Worm (Caenorhabditis elegans) whole organism, L4 larva: ENCODE data around the gene far-7.
"Not testable (repeated sequence)": the region's sequence is repeated elsewhere in the genome, so short reads cannot be mapped to it uniquely, and the experiment has no call there.

Experiments used
- F49E8.2 ChIP-seq: sonication (generic microtip); optimal IDR thresholded peaks from 2 replicates; lab custom pipeline; 2016; ENCODE audit warnings: missing compliant biosample characterization, mild to moderate bottlenecking, missing genetic modification characterization, borderline replicate concordance
- Y48G9A.11 ChIP-seq: fragments of 200-800 bp; sonication (Bioruptor generic); IDR thresholded peaks from 2 replicates; pipeline ENCODE4 v1.3.6; 2022; ENCODE audit warnings: missing genetic modification reagents, missing genetic modification characterization, missing compliant biosample characterization
- aha-1 ChIP-seq: fragments of 150-350 bp; peaks from one replicate; lab custom pipeline; 2014; ENCODE audit warnings: missing biosample characterization, missing genetic modification characterization
- ceh-28 ChIP-seq: fragments of 150-350 bp; optimal IDR thresholded peaks from 2 replicates; lab custom pipeline; 2014; ENCODE audit warnings: missing biosample characterization, missing genetic modification reagents, missing genetic modification characterization
- ceh-32 ChIP-seq: sonication (generic microtip); optimal IDR thresholded peaks from 2 replicates; lab custom pipeline; 2016; ENCODE audit warnings: mild to moderate bottlenecking, missing genetic modification characterization, missing compliant biosample characterization; ENCODE audit not compliant: poor library complexity
- ces-1 ChIP-seq: fragments of 150-350 bp; sonication (generic microtip); optimal IDR thresholded peaks from 4 replicates; lab custom pipeline; 2014; ENCODE audit warnings: missing biosample characterization, missing genetic modification reagents, missing genetic modification characterization
- daf-16 ChIP-seq, 3 experiments: sonication (generic microtip); optimal IDR thresholded peaks; 2 replicates each; lab custom pipeline; 2016 to 2017; ENCODE audit warnings: missing genetic modification characterization in 3 of 3, missing genetic modification reagents in 3 of 3, mild to moderate bottlenecking in 2 of 3, missing compliant biosample characterization in 2 of 3, missing biosample characterization in 1 of 3, moderate library complexity in 1 of 3
- egl-27 ChIP-seq: sonication (generic microtip); optimal IDR thresholded peaks from 3 replicates; lab custom pipeline; 2017; ENCODE audit warnings: missing biosample characterization, missing genetic modification reagents, missing genetic modification characterization
- fkh-10 ChIP-seq: fragments of 150-350 bp; optimal IDR thresholded peaks from 2 replicates; lab custom pipeline; 2014; ENCODE audit warnings: missing biosample characterization, missing genetic modification reagents, missing genetic modification characterization
- gei-8 ChIP-seq: fragments of 200-800 bp; sonication (Bioruptor generic); optimal IDR thresholded peaks from 2 replicates; lab custom pipeline; 2018; ENCODE audit warnings: mild to moderate bottlenecking, missing genetic modification characterization, missing compliant biosample characterization
- hlh-30 ChIP-seq: sonication (generic microtip); optimal IDR thresholded peaks from 2 replicates; lab custom pipeline; 2017; ENCODE audit warnings: antibody characterized with exemption, mild to moderate bottlenecking, missing genetic modification characterization, missing compliant biosample characterization; ENCODE audit not compliant: insufficient read depth
- hmg-1.1 ChIP-seq: fragments of 200-800 bp; sonication (Bioruptor generic); IDR thresholded peaks from 2 replicates; pipeline ENCODE4 v1.3.6; 2022; ENCODE audit warnings: missing genetic modification reagents, missing genetic modification characterization, missing compliant biosample characterization
- lim-7 ChIP-seq: fragments of 200-800 bp; sonication (Bioruptor generic); IDR thresholded peaks from 2 replicates; pipeline ENCODE4 v1.3.6; 2022; ENCODE audit warnings: missing genetic modification characterization, missing compliant biosample characterization
- lir-3 ChIP-seq: sonication (generic microtip); optimal IDR thresholded peaks from 2 replicates; lab custom pipeline; 2016; ENCODE audit warnings: mild to moderate bottlenecking, missing genetic modification characterization, missing compliant biosample characterization
- madf-5 ChIP-seq, 2 experiments: fragments of 200-800 bp; sonication (Bioruptor generic); IDR thresholded peaks; 2 replicates each; pipeline ENCODE4 v1.3.6; 2022; ENCODE audit warnings: missing compliant biosample characterization in 2 of 2, missing genetic modification characterization in 2 of 2
- madf-9 ChIP-seq: fragments of 200-800 bp; sonication (Bioruptor generic); conservative IDR thresholded peaks from 2 replicates; pipeline ENCODE4 v1.3.6; 2022; ENCODE audit warnings: missing genetic modification reagents, missing genetic modification characterization, missing compliant biosample characterization
- mdt-29 ChIP-seq: fragments of 200-800 bp; sonication (Bioruptor generic); IDR thresholded peaks from 2 replicates; pipeline ENCODE4 v1.3.6; 2022; ENCODE audit warnings: missing genetic modification reagents, missing genetic modification characterization, missing compliant biosample characterization
- mxl-3 ChIP-seq: fragments of 200-800 bp; sonication (Bioruptor generic); optimal IDR thresholded peaks from 2 replicates; lab custom pipeline; 2018; ENCODE audit warnings: mild to moderate bottlenecking, missing genetic modification characterization, missing compliant biosample characterization
- nhr-10 ChIP-seq: fragments of 150-350 bp; optimal IDR thresholded peaks from 2 replicates; lab custom pipeline; 2014; ENCODE audit warnings: missing biosample characterization, missing genetic modification characterization
- nhr-111 ChIP-seq: fragments of 200-800 bp; sonication (Bioruptor generic); optimal IDR thresholded peaks from 2 replicates; lab custom pipeline; 2018; ENCODE audit warnings: mild to moderate bottlenecking, missing genetic modification characterization, missing compliant biosample characterization
- nhr-237 ChIP-seq: sonication (generic microtip); optimal IDR thresholded peaks from 2 replicates; lab custom pipeline; 2017; ENCODE audit warnings: missing biosample characterization, missing genetic modification characterization
- nhr-28 ChIP-seq: fragments of 150-350 bp; optimal IDR thresholded peaks from 2 replicates; lab custom pipeline; 2014; ENCODE audit warnings: missing biosample characterization, missing genetic modification characterization
- nhr-41 ChIP-seq: fragments of 200-800 bp; sonication (Bioruptor generic); IDR thresholded peaks from 2 replicates; pipeline ENCODE4 v1.3.6; 2022; ENCODE audit warnings: missing genetic modification reagents, missing genetic modification characterization, missing compliant biosample characterization
- nhr-42 ChIP-seq: fragments of 200-800 bp; sonication (Bioruptor generic); IDR thresholded peaks from 2 replicates; pipeline ENCODE4 v1.3.6; 2022; ENCODE audit warnings: missing genetic modification characterization, missing compliant biosample characterization
- nhr-76 ChIP-seq: fragments of 150-350 bp; optimal IDR thresholded peaks from 2 replicates; lab custom pipeline; 2014; ENCODE audit warnings: missing biosample characterization, missing genetic modification characterization
- nhr-77 ChIP-seq: fragments of 150-350 bp; optimal IDR thresholded peaks from 2 replicates; lab custom pipeline; 2014; ENCODE audit warnings: missing biosample characterization, missing genetic modification characterization
- pqm-1 ChIP-seq: sonication (generic microtip); optimal IDR thresholded peaks from 2 replicates; lab custom pipeline; 2017; ENCODE audit warnings: missing biosample characterization, missing genetic modification characterization
- set-16 ChIP-seq: fragments of 200-800 bp; sonication (Bioruptor generic); IDR thresholded peaks from 2 replicates; pipeline ENCODE4 v1.3.6; 2022; ENCODE audit warnings: missing genetic modification reagents, missing genetic modification characterization, missing compliant biosample characterization
- skn-1 ChIP-seq: fragments of 150-350 bp; optimal IDR thresholded peaks from 2 replicates; lab custom pipeline; 2014; ENCODE audit warnings: missing biosample characterization, missing genetic modification characterization
- ztf-7 ChIP-seq: fragments of 150-350 bp; optimal IDR thresholded peaks from 2 replicates; lab custom pipeline; 2014; ENCODE audit warnings: missing biosample characterization, missing genetic modification characterization

The far-7 gene

DNA sequence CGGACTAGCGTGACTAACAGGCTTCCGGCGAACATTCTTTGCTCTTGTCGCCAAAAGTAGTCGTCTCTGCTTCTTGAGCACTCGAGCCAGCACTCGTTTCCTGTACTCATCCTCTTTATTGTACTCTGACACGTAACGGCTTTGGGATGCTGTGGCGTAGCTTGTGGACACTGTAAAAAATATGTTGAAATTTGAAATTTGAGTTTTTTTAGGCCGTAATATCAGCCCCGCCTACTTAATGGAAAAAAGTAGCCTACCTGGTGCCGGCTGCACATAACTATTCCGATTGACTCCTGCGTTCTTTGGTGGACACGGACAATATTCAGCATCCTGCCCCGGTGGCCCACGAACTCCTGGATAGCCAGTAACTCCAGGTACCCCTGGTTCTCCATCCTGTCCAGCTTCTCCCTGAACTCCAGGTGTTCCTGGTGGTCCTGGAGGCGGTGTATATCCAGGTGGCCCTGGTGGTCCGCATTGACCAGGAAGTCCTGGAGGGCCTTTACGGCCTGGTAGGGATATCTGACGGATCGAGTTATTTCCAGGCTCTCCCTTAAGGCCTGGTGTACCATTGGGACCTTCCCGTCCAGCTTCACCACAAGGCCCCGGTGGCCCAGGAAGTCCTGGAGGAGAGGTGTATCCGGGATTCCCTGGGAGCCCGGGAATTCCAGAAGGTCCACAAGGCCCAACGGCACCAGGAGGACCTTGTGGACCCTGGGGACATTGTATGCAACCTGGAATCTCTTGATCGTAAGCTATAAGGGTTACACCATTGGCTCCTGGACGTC is 15.5 kb upstream of the far-7 start:
- TF ChIP-seq skn-1 (no peak), fkh-10 (GFP tag; lab: Kevin White, UChicago) (no peak), ces-1 (GFP tag; lab: Kevin White, UChicago) (no peak), set-16 (peak; percentile 83), aha-1 (peak; percentile 92)

DNA sequence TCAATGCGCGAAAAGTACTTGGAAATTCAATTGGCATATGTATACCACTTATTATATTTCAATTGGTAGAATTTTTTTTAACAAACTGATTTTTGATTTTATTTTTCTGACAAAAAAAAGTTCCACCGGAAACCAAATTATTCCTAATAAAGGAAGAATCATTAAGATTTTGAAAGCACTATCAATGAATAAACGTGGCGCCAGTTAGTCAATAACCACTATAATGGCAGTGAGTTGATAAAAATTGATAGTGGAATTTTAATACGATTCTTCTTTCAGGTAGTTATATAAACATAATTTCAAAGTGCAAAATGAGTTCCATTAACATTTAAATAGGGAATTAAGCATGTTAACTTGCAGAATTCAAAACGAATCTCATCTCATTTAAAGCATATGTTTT is 13.9 kb upstream of the far-7 start, which contains the start of gene col-69:
TSS of gene col-69 (minus strand) at position 101 of the 400 bp plus-strand sequence.
- TF ChIP-seq ztf-7 (tag; lab: Kevin White, UChicago): no peak
- no peak for TF ChIP-seq hmg-1.1 (GFP tag; lab: Robert Waterston, UW)
- peak; percentile 22 for TF ChIP-seq pqm-1 (tag; lab: Kevin White, UChicago)
- no peak for TF ChIP-seq aha-1
- peak; percentile 8 for TF ChIP-seq nhr-28 (tag; lab: Kevin White, UChicago)
- no peak for TF ChIP-seq nhr-111 (GFP tag; lab: Kevin White, UChicago)
- no peak for TF ChIP-seq daf-16 (GFP tag; optimal IDR thresholded peaks at IDR 0.05; lab: Kevin White, UChicago)
- TF ChIP-seq daf-16 (tag; optimal IDR thresholded peaks at IDR 0.05; lab: Kevin White, UChicago): peak; percentile 13

- TF ChIP-seq mxl-3 (GFP tag; lab: Kevin White, UChicago): no peak
- peak; percentile 62 for TF ChIP-seq aha-1
Measured at ce11 chrII:307154-307553, 12.4 kb upstream of the far-7 start, which contains the start of gene K01A2.4. K01A2.4 (plus strand) TSS chrII:307454.

DNA sequence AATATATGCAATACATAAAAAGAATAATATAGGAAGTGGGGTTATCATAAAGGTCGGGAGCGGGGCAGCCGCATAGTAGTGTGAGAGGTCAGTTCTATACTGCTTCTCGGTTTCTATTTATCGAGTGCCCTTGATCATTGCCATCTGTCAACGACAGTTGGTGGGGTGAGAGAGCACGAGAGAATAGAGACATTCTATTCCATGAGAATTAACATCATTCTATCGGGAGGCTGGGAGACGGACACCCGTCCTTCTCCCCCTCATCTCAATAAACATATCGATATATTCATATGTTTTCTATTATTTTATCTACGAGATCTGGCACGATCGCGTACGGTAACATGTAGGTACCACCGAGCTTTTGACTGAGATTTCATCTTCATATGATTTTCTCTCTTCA is 7.5 kb upstream of the far-7 start, which contains the start of gene mps-2:
TSS of gene mps-2 (minus strand) at position 101 of the 400 bp plus-strand sequence.
- not testable (repeated sequence) for TF ChIP-seq hlh-30 (tag; lab: Kevin White, UChicago); lim-7 (GFP tag; lab: Robert Waterston, UW); gei-8 (GFP tag; lab: Kevin White, UChicago)

- TF ChIP-seq mdt-29 (GFP tag; lab: Robert Waterston, UW) (no peak), madf-9 (no peak), lir-3 (no peak), egl-27 (tag; lab: Kevin White, UChicago) (no peak), madf-5 (GFP tag; IDR thresholded peaks at IDR 0.05; lab: Robert Waterston, UW) (no peak), F49E8.2 (tag; lab: Kevin White, UChicago) (no peak), nhr-76 (tag; lab: Kevin White, UChicago) (no peak), nhr-10 (tag; lab: Kevin White, UChicago) (no peak), nhr-77 (no peak), hlh-30 (tag; lab: Kevin White, UChicago) (no peak), nhr-42 (no peak), Y48G9A.11 (GFP tag; lab: Robert Waterston, UW) (no peak), hmg-1.1 (GFP tag; lab: Robert Waterston, UW) (no peak), nhr-237 (no peak), ceh-32 (tag; lab: Kevin White, UChicago) (no peak), ceh-28 (tag; lab: Kevin White, UChicago) (no peak)
- TF ChIP-seq, all 104 proteins: peak for 0
Measured at ce11 chrII:313540-313939, 6.0 kb upstream of the far-7 start.

DNA sequence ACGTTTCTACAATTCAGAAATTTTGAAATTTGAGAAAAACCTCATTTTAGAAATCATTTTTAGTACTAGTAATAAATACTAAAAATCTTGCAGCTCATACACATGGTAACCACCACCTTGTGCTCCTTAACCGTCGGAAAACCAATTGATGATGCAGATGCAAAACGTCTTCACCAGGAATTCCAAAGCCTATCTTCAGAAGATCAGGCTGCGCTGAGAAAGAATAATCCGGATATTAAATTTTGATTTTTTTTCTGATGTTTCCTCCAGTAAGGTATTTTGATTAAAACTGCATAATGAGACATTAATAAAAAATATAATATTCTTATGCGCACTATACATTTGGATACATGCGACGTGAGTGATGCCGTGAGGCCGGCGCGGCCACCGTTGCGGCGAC is 1.2 kb downstream of the far-7 start:
- TF ChIP-seq aha-1: peak; percentile 51
- no peak for TF ChIP-seq nhr-41 (GFP tag; lab: Robert Waterston, UW)
